Worm (Caenorhabditis elegans): ENCODE measurements around the gene C08B6.8.

C08B6.8 gene

ce11 chrV:10160954-10161353 lies 26.5 kb downstream of the C08B6.8 start, which contains the start of gene C51E3.10:
C51E3.10 (minus strand) TSS chrV:10161134.
- TF ChIP-seq elt-2 (tag; optimal IDR thresholded peaks at IDR 0.05) (peak; percentile 29), unc-86 (tag; optimal IDR thresholded peaks at IDR 0.05) (no peak), mec-3 (tag; optimal IDR thresholded peaks at IDR 0.05; ENCODE audit: borderline replicate concordance) (no peak)

ce11 chrV:10166368-10166767 lies 31.9 kb downstream of the C08B6.8 start, which contains the start of gene C51E3.6:
C51E3.6 (minus strand) TSS chrV:10166468.
- TF ChIP-seq ceh-34 (tag; optimal IDR thresholded peaks at IDR 0.05) (no peak), hlh-8 (tag; optimal IDR thresholded peaks at IDR 0.05) (no peak), pros-1 (tag; optimal IDR thresholded peaks at IDR 0.05) (no peak), pha-2 (tag; optimal IDR thresholded peaks at IDR 0.05) (no peak), hlh-13 (GFP tag; optimal IDR thresholded peaks at IDR 0.05) (no peak), ceh-48 (tag; optimal IDR thresholded peaks at IDR 0.05) (no peak), che-1 (tag; optimal IDR thresholded peaks at IDR 0.05) (no peak), fkh-6 (tag; optimal IDR thresholded peaks at IDR 0.05) (no peak), ceh-30 (tag; optimal IDR thresholded peaks at IDR 0.05) (no peak), unc-42 (tag; optimal IDR thresholded peaks at IDR 0.05) (no peak)

DNA sequence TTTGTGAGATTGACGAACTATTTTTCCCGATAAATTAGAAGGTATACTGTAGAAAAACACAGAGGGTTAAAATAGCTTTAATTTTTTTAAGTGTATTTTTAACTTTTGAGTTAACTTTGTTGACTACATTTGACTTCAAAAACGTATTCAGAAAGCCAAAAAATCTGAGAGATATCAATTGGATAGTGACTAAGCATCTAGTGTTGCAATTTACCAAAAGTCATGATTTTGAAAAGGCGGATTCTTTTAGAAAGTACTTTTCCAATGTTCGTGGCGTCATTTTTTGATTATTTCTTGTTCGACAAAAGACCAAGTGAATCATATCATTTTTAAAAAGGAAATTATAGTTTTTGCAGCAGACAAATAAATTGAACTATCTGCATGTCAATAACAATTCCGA lies 34.4 kb downstream of the C08B6.8 start:
- TF ChIP-seq pha-4 (tag; optimal IDR thresholded peaks at IDR 0.05) (no peak), unc-55 (GFP tag; optimal IDR thresholded peaks at IDR 0.05) (no peak), syd-9 (tag; optimal IDR thresholded peaks at IDR 0.05) (no peak), lin-11 (tag; optimal IDR thresholded peaks at IDR 0.05) (no peak), hlh-13 (GFP tag; optimal IDR thresholded peaks at IDR 0.05) (no peak), ceh-30 (tag; optimal IDR thresholded peaks at IDR 0.05) (no peak), unc-3 (GFP tag; conservative IDR thresholded peaks at IDR 0.05) (no peak), unc-3 (tag; optimal IDR thresholded peaks at IDR 0.05) (no peak), pax-1 (tag; optimal IDR thresholded peaks at IDR 0.05) (no peak), ceh-24 (tag; optimal IDR thresholded peaks at IDR 0.05) (no peak), ceh-45 (GFP tag; IDR thresholded peaks at IDR 0.05) (no peak)

- no peak for TF ChIP-seq unc-3 (GFP tag; conservative IDR thresholded peaks at IDR 0.05)
- TF ChIP-seq unc-3 (tag; optimal IDR thresholded peaks at IDR 0.05) = no peak
- TF ChIP-seq ceh-48 (tag; optimal IDR thresholded peaks at IDR 0.05) = no peak
- no peak for TF ChIP-seq ceh-2 (tag; optimal IDR thresholded peaks at IDR 0.05)
- no peak for TF ChIP-seq fkh-10 (GFP tag; optimal IDR thresholded peaks at IDR 0.05)
- no peak for TF ChIP-seq lin-11 (tag; optimal IDR thresholded peaks at IDR 0.05)
- TF ChIP-seq pha-2 (tag; optimal IDR thresholded peaks at IDR 0.05) = no peak
Observed at ce11 chrV:10173653-10174052, 39.2 kb downstream of the C08B6.8 start, which contains the start of gene egl-3. egl-3 (minus strand) TSS chrV:10173753.

DNA sequence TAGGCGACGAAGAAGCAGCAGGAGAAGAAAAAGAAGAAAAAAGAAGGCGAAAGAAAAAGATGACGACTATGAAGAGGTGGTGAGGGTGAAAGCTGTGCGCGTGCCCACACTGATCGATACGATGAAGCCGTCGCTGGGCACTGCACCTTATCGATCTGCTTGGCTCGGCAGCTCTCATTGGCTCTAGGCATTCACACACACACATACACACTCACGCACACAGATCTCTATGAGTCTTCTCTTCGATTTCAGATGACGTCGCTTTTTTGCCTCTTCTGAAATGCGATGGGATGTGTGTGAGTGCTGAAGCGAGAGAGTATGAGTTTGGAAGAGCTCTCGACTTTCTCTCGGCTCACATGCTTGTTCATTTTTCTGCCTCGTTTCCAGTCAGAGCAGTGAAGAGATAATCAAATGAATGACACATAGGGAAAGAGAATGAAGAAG lies 40.2 kb downstream of the C08B6.8 start:
- TF ChIP-seq syd-9 (tag; optimal IDR thresholded peaks at IDR 0.05) (no peak), K09A11.1 (tag; optimal IDR thresholded peaks at IDR 0.05; ENCODE audit: insufficient read depth) (no peak), ceh-19 (GFP tag; optimal IDR thresholded peaks at IDR 0.05) (peak; percentile 31), sox-2 (GFP tag; IDR thresholded peaks at IDR 0.05) (no peak), nfya-1 (tag; optimal IDR thresholded peaks at IDR 0.05) (peak; percentile 96), unc-42 (tag; optimal IDR thresholded peaks at IDR 0.05) (peak; percentile 96), tbx-7 (tag; optimal IDR thresholded peaks at IDR 0.05) (no peak), hlh-30 (tag; optimal IDR thresholded peaks at IDR 0.05; ENCODE audit: insufficient read depth) (peak; percentile 66), tbx-2 (tag; optimal IDR thresholded peaks at IDR 0.05) (peak; percentile 37), ceh-34 (tag; optimal IDR thresholded peaks at IDR 0.05) (peak; percentile 24), pha-2 (tag; optimal IDR thresholded peaks at IDR 0.05) (no peak), ceh-48 (tag; optimal IDR thresholded peaks at IDR 0.05) (peak; percentile 99), pat-9 (tag; optimal IDR thresholded peaks at IDR 0.05) (no peak), ceh-14 (tag; optimal IDR thresholded peaks at IDR 0.05) (peak; percentile 83), ama-1 (optimal IDR thresholded peaks at IDR 0.05) (no peak), unc-3 (GFP tag; conservative IDR thresholded peaks at IDR 0.05) (no peak), unc-3 (tag; optimal IDR thresholded peaks at IDR 0.05) (peak; percentile 32), ceh-18 (tag; optimal IDR thresholded peaks at IDR 0.05) (peak; percentile 41), ceh-31 (tag; optimal IDR thresholded peaks at IDR 0.05) (peak; percentile 82), pqm-1 (tag; optimal IDR thresholded peaks at IDR 0.05) (no peak)
